Worm (Caenorhabditis elegans) whole organism, early embryonic: ENCODE measurements around the gene C49F8.1.

Experiments
- F13C5.2 ChIP-seq: sonication (generic microtip); optimal IDR thresholded peaks from 2 replicates; lab custom pipeline; 2017; ENCODE audit warnings: mild to moderate bottlenecking, missing genetic modification characterization, inconsistent platforms, missing compliant biosample characterization
- aly-1 ChIP-seq: sonication (generic microtip); optimal IDR thresholded peaks from 2 replicates; lab custom pipeline; 2016; ENCODE audit warnings: missing genetic modification characterization, missing compliant biosample characterization
- ama-1 ChIP-seq: fragments of 150-350 bp; optimal IDR thresholded peaks from 2 replicates; lab custom pipeline; 2014
- ceh-13 ChIP-seq: fragments of 200-800 bp; sonication (Bioruptor generic); optimal IDR thresholded peaks from 2 replicates; lab custom pipeline; 2018; ENCODE audit warnings: mild to moderate bottlenecking, missing genetic modification characterization, missing compliant biosample characterization
- flt-1 ChIP-seq: fragments of 200-800 bp; sonication (Bioruptor generic); IDR thresholded peaks from 2 replicates; pipeline ENCODE4 v1.3.6; 2022; ENCODE audit warnings: missing genetic modification characterization, missing compliant biosample characterization
- hnd-1 ChIP-seq: sonication (generic microtip); optimal IDR thresholded peaks from 2 replicates; lab custom pipeline; 2016; ENCODE audit warnings: missing genetic modification characterization, missing compliant biosample characterization
- scrt-1 ChIP-seq: fragments of 200-800 bp; sonication (Bioruptor generic); IDR thresholded peaks from 2 replicates; pipeline ENCODE4 v1.3.6; 2022; ENCODE audit warnings: missing genetic modification characterization, missing compliant biosample characterization
- sea-1 ChIP-seq: fragments of 200-800 bp; sonication (Bioruptor generic); conservative IDR thresholded peaks from 2 replicates; pipeline ENCODE4 v1.3.6; 2022; ENCODE audit warnings: missing genetic modification characterization, missing compliant biosample characterization
- tbx-11 ChIP-seq: fragments of 200-800 bp; sonication (Bioruptor generic); IDR thresholded peaks from 2 replicates; pipeline ENCODE4 v1.3.6; 2022; ENCODE audit warnings: missing genetic modification characterization, missing compliant biosample characterization
- tbx-37 ChIP-seq: fragments of 200-800 bp; sonication (Bioruptor generic); conservative IDR thresholded peaks from 2 replicates; pipeline ENCODE4 v1.3.6; 2022; ENCODE audit warnings: missing genetic modification reagents, missing genetic modification characterization, missing compliant biosample characterization

DNA sequence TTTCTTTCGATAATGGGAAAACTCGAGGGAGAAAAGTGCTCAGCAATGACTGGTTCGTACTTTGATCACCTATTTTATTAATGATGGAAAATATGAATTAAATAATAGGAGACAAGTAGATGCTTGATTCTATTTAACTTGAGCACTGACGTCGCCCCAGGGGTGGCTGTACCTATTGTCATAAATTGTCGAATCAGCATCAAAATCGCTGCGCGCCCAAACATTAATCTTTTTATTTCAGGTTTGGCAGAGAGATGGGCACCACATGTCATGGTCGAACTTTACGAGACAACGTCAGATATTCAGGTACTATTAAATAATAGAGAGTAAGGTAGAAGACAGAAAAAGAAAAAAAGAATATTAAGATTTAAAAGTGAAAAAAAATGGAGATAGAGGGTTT lies 40.5 kb downstream of the C49F8.1 start:
- TF ChIP-seq ceh-13 (GFP tag; lab: Kevin White, UChicago) (no peak), ama-1 (lab: Kevin White, UChicago) (no peak), F13C5.2 (tag; lab: Kevin White, UChicago) (no peak), hnd-1 (tag; lab: Kevin White, UChicago) (no peak), sea-1 (GFP tag; lab: Robert Waterston, UW) (no peak), aly-1 (tag; lab: Kevin White, UChicago) (no peak), tbx-37 (no peak), scrt-1 (GFP tag; lab: Robert Waterston, UW) (no peak), tbx-11 (GFP tag; lab: Robert Waterston, UW) (no peak), flt-1 (GFP tag; lab: Robert Waterston, UW) (no peak)
